Worm (Caenorhabditis elegans): ENCODE data around the gene sqrd-1.
"Not testable (repeated sequence)": the region's sequence is repeated elsewhere in the genome, so short reads cannot be mapped to it uniquely, and the experiment has no call there.

DNA sequence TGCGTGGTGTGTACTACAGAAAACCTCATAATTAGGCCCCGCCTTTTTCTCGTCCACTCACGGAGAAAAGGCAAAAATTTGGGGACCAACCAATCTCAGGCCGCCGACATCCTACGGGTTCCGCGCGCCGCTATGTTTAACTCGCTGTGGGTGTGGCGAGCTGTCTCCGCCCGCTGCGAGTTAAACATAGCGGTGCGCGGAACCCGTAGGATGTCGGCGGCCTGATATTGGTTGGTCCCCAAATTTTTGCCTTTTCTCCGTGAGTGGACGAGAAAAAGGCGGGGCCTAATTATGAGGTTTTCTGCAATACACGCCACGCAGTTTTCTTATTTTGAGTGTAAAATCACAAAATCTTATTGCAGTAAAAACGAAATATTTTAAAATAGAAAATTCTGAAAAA is 20.5 kb downstream of the sqrd-1 start:
- TF ChIP-seq madf-6 (GFP tag; IDR thresholded peaks at IDR 0.05); ceh-40 (GFP tag; IDR thresholded peaks at IDR 0.05); B0019.2 (GFP tag; conservative IDR thresholded peaks at IDR 0.05); aptf-2 (GFP tag; conservative IDR thresholded peaks at IDR 0.05); unc-130 (GFP tag; optimal IDR thresholded peaks at IDR 0.05): not testable (repeated sequence)

Measured in whole organism, young adult.